Fruit fly (Drosophila melanogaster): ENCODE data around the gene Syp.

Syp gene

dm6 chr3R:20796949-20797348 is 40.4 kb downstream of the Syp start:
- TF ChIP-seq lz (GFP tag; optimal IDR thresholded peaks at IDR 0.05) (no peak), pdm3 (GFP tag; optimal IDR thresholded peaks at IDR 0.05) (no peak), Sox14 (GFP tag; optimal IDR thresholded peaks at IDR 0.05) (no peak), CG34406 (GFP tag; optimal IDR thresholded peaks at IDR 0.05) (no peak), svp (GFP tag) (peak; percentile 93), CG11294 (GFP tag; IDR thresholded peaks at IDR 0.05) (no peak), cyc (GFP tag; optimal IDR thresholded peaks at IDR 0.05) (no peak), Sox15 (GFP tag; optimal IDR thresholded peaks at IDR 0.05) (no peak)

- no peak for TF ChIP-seq dac (GFP tag; optimal IDR thresholded peaks at IDR 0.05)
- TF ChIP-seq Eip78C (GFP tag), result no peak
- TF ChIP-seq CG9139 (GFP tag; optimal IDR thresholded peaks at IDR 0.05), result no peak
- TF ChIP-seq Lpt (GFP tag; optimal IDR thresholded peaks at IDR 0.05), result no peak
Measured at dm6 chr3R:20802253-20802652, 45.7 kb downstream of the Syp start.

- TF ChIP-seq Smox (GFP tag; optimal IDR thresholded peaks at IDR 0.05) (no peak), CG8319 (GFP tag; optimal IDR thresholded peaks at IDR 0.05) (no peak), CG31627 (GFP tag; optimal IDR thresholded peaks at IDR 0.05) (no peak), CG6163 (GFP tag; IDR thresholded peaks at IDR 0.05) (no peak), CG3919 (GFP tag; optimal IDR thresholded peaks at IDR 0.05) (no peak), CG8119 (GFP tag; IDR thresholded peaks at IDR 0.05) (no peak), fd59A (GFP tag; optimal IDR thresholded peaks at IDR 0.05) (no peak)
Measured at dm6 chr3R:20816008-20816407, 59.5 kb downstream of the Syp start, which contains the start of gene Fancd2. Gene Fancd2, minus strand, starts transcription at chr3R:20816190.

dm6 chr3R:20818237-20818636 is 61.7 kb downstream of the Syp start:
- no peak for TF ChIP-seq CG3919 (GFP tag; optimal IDR thresholded peaks at IDR 0.05)
- no peak for TF ChIP-seq fkh (GFP tag; optimal IDR thresholded peaks at IDR 0.05)
- peak; percentile 47 for TF ChIP-seq Eip78C (GFP tag)

- TF ChIP-seq cyc (GFP tag; optimal IDR thresholded peaks at IDR 0.05), result no peak
- TF ChIP-seq Hr4 (GFP tag; optimal IDR thresholded peaks at IDR 0.05), result no peak
- TF ChIP-seq CG1621 (tag; optimal IDR thresholded peaks at IDR 0.05), result no peak
- no peak for TF ChIP-seq CG6276 (GFP tag; optimal IDR thresholded peaks at IDR 0.05)
- no peak for TF ChIP-seq Lpt (GFP tag; optimal IDR thresholded peaks at IDR 0.05)
- TF ChIP-seq Hr39 (GFP tag; optimal IDR thresholded peaks at IDR 0.05), result no peak
- TF ChIP-seq OdsH (GFP tag; optimal IDR thresholded peaks at IDR 0.05), result no peak
Measured at dm6 chr3R:20818689-20819088, 62.2 kb downstream of the Syp start, which contains the start of gene CG17270. Gene CG17270, minus strand, starts transcription at chr3R:20818929.

dm6 chr3R:20821815-20822375 is 65.4 kb downstream of the Syp start, which contains the start of the genes CG17271 and RpS20:
Gene CG17271, minus strand, starts transcription at chr3R:20821848.
Gene RpS20, plus strand, starts transcription at chr3R:20822181.
- peak; percentile 80 for TF ChIP-seq CG11902 (GFP tag; optimal IDR thresholded peaks at IDR 0.05)
- TF ChIP-seq CG6792 (GFP tag; optimal IDR thresholded peaks at IDR 0.05), result peak; percentile 83
- TF ChIP-seq CG4318 (GFP tag; optimal IDR thresholded peaks at IDR 0.05), result peak; percentile 82
- peak; percentile 68 to 72 for TF ChIP-seq ss (GFP tag; optimal IDR thresholded peaks at IDR 0.05)
- TF ChIP-seq topi (GFP tag; optimal IDR thresholded peaks at IDR 0.05), result peak; percentile 85
- peak; percentile 11 for TF ChIP-seq CG9139 (GFP tag; optimal IDR thresholded peaks at IDR 0.05)
- peak; percentile 83; the same call in 1 of the 2 replicates for TF ChIP-seq CG11294 (GFP tag; IDR thresholded peaks at IDR 0.05)
- TF ChIP-seq salr (GFP tag; optimal IDR thresholded peaks at IDR 0.05), result peak in 1 of 2 experiments; percentile 76
- TF ChIP-seq CG6276 (GFP tag; optimal IDR thresholded peaks at IDR 0.05), result no peak
- peak; percentile 84 for TF ChIP-seq CG8319 (GFP tag; optimal IDR thresholded peaks at IDR 0.05)
- peak; percentile 78 for TF ChIP-seq CG34406 (GFP tag; optimal IDR thresholded peaks at IDR 0.05)
- TF ChIP-seq achi (GFP tag; optimal IDR thresholded peaks at IDR 0.05), result peak; percentile 87
- TF ChIP-seq Hr4 (GFP tag; optimal IDR thresholded peaks at IDR 0.05), result peak; percentile 91
- peak; percentile 80 for TF ChIP-seq Hr38 (GFP tag; optimal IDR thresholded peaks at IDR 0.05)
- peak; percentile 90 for TF ChIP-seq CG10631 (GFP tag; optimal IDR thresholded peaks at IDR 0.05)
- peak; percentile 58 for TF ChIP-seq CG10669 (GFP tag; optimal IDR thresholded peaks at IDR 0.05)
- TF ChIP-seq CG6163 (GFP tag; IDR thresholded peaks at IDR 0.05), result peak; percentile 90
- TF ChIP-seq Sox102F (GFP tag; optimal IDR thresholded peaks at IDR 0.05), result peak; percentile 84
- TF ChIP-seq vri (GFP tag; optimal IDR thresholded peaks at IDR 0.05), result no peak
- no peak for TF ChIP-seq fd59A (GFP tag; optimal IDR thresholded peaks at IDR 0.05)
- TF ChIP-seq svp (GFP tag), result no peak
- TF ChIP-seq Eip78C (GFP tag), result peak; percentile 90
- peak; percentile 77 for TF ChIP-seq CG3032 (tag; optimal IDR thresholded peaks at IDR 0.05)
- TF ChIP-seq Ets21C (GFP tag; optimal IDR thresholded peaks at IDR 0.05), result peak; percentile 88
- TF ChIP-seq fd85E (GFP tag; optimal IDR thresholded peaks at IDR 0.05), result peak; percentile 70
- TF ChIP-seq acj6 (GFP tag; optimal IDR thresholded peaks at IDR 0.05), result peak; percentile 92
- TF ChIP-seq Sox15 (GFP tag; optimal IDR thresholded peaks at IDR 0.05), result peak; percentile 87
